Worm (Caenorhabditis elegans) whole organism, L4 larva: ENCODE measurements around the gene C54F6.19.

Experiments
- T20F7.1 ChIP-seq: fragments of 200-800 bp; sonication (Bioruptor generic); optimal IDR thresholded peaks from 2 replicates; lab custom pipeline; 2018; ENCODE audit warnings: mild to moderate bottlenecking, missing genetic modification characterization, missing compliant biosample characterization
- ama-1 ChIP-seq: fragments of 150-350 bp; optimal IDR thresholded peaks from 2 replicates; lab custom pipeline; 2014; ENCODE audit warnings: inconsistent platforms, mixed read lengths
- arid-1 ChIP-seq: fragments of 200-800 bp; sonication (Bioruptor generic); conservative IDR thresholded peaks from 2 replicates; pipeline ENCODE4 v1.3.6; 2022; ENCODE audit warnings: missing genetic modification reagents, missing genetic modification characterization, missing compliant biosample characterization
- lin-13 ChIP-seq: fragments of 150-350 bp; optimal IDR thresholded peaks from 2 replicates; lab custom pipeline; 2014; ENCODE audit warnings: missing biosample characterization, missing genetic modification reagents, missing genetic modification characterization
- lin-39 ChIP-seq: fragments of 150-350 bp; optimal IDR thresholded peaks from 2 replicates; lab custom pipeline; 2014; ENCODE audit warnings: missing biosample characterization, missing genetic modification reagents, missing genetic modification characterization
- madf-5 ChIP-seq, 2 experiments: fragments of 200-800 bp; sonication (Bioruptor generic); IDR thresholded peaks; 2 replicates each; pipeline ENCODE4 v1.3.6; 2022; ENCODE audit warnings: missing compliant biosample characterization in 2 of 2, missing genetic modification characterization in 2 of 2
- mep-1 ChIP-seq: fragments of 150-350 bp; sonication (generic microtip); optimal IDR thresholded peaks from 3 replicates; lab custom pipeline; 2014; ENCODE audit warnings: missing biosample characterization, missing genetic modification characterization
- mes-2 ChIP-seq: sonication (generic microtip); optimal IDR thresholded peaks from 2 replicates; lab custom pipeline; 2016; ENCODE audit warnings: missing genotype, mild to moderate bottlenecking, missing genetic modification characterization, missing compliant biosample characterization; ENCODE audit not compliant: poor library complexity, severe bottlenecking
- nhr-111 ChIP-seq: fragments of 200-800 bp; sonication (Bioruptor generic); optimal IDR thresholded peaks from 2 replicates; lab custom pipeline; 2018; ENCODE audit warnings: mild to moderate bottlenecking, missing genetic modification characterization, missing compliant biosample characterization
- pha-4 ChIP-seq, 2 experiments: fragments of 150-350 bp in 1 of 2; fragments of 200-800 bp in 1 of 2; sonication (Bioruptor generic) in 1 of 2; IDR thresholded peaks in 1 of 2; optimal IDR thresholded peaks in 1 of 2; 2 replicates each; pipeline versions ENCODE4 v1.3.6 to Lab custom; 2014 to 2022; ENCODE audit warnings: missing genetic modification characterization in 2 of 2, missing genetic modification reagents in 2 of 2, missing biosample characterization in 1 of 2, missing compliant biosample characterization in 1 of 2
- skn-1 ChIP-seq: fragments of 150-350 bp; optimal IDR thresholded peaks from 2 replicates; lab custom pipeline; 2014; ENCODE audit warnings: missing biosample characterization, missing genetic modification characterization
- zfp-3 ChIP-seq: fragments of 200-800 bp; sonication (Bioruptor generic); conservative IDR thresholded peaks from 2 replicates; pipeline ENCODE4 v1.3.6; 2022; ENCODE audit warnings: missing genetic modification reagents, missing genetic modification characterization, missing compliant biosample characterization

DNA sequence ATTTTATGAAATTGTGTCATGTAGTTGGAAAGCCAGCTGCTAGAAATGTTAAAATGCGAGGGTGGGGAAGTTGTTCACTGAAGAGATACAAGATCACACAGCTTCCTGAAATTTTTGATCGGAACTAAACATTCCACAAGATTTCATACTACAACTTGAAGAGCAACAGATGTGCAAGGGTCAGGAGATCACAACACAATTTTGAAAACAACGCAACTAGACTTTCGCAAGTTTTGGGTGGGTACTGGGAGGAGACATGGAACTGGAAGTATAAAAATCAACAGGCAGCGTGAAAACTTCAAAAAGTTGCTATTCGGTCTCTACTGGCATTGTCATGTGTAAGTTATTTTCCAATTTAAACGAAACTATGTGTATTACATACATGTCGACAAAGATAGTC lies 6.5 kb downstream of the C54F6.19 start, which contains the start of gene F19F10.3:
- TF ChIP-seq arid-1 = no peak
- no peak for TF ChIP-seq lin-13 (GFP tag; lab: Kevin White, UChicago)
- TF ChIP-seq nhr-111 = no peak
- no peak for TF ChIP-seq madf-5 (GFP tag; IDR thresholded peaks at IDR 0.05; lab: Robert Waterston, UW)
- no peak for TF ChIP-seq T20F7.1 (GFP tag; lab: Kevin White, UChicago)
- TF ChIP-seq lin-39 (tag; lab: Kevin White, UChicago) = no peak
- no peak for TF ChIP-seq mes-2 (tag; lab: Kevin White, UChicago)
- TF ChIP-seq zfp-3 (GFP tag; lab: Robert Waterston, UW) = no peak
- TF ChIP-seq ama-1 = no peak
- no peak for TF ChIP-seq skn-1
- no peak for TF ChIP-seq pha-4 (GFP tag; IDR thresholded peaks at IDR 0.05; lab: Robert Waterston, UW)
- no peak for TF ChIP-seq pha-4 (tag; optimal IDR thresholded peaks at IDR 0.05; lab: Kevin White, UChicago)
- TF ChIP-seq mep-1 = no peak
